Worm (Caenorhabditis elegans) whole organism, late embryonic: Measurements from ENCODE around the gene T28A11.13.

Experiments used
- C38D4.7 ChIP-seq: fragments of 200-800 bp; sonication (Bioruptor generic); optimal IDR thresholded peaks from 2 replicates; lab custom pipeline; 2018; ENCODE audit warnings: mild to moderate bottlenecking, missing genetic modification characterization, moderate library complexity, missing compliant biosample characterization
- F13H6.1 ChIP-seq: sonication (generic microtip); optimal IDR thresholded peaks from 2 replicates; lab custom pipeline; 2016; ENCODE audit warnings: missing genetic modification characterization, missing compliant biosample characterization
- ama-1 ChIP-seq: fragments of 150-350 bp; optimal IDR thresholded peaks from 2 replicates; lab custom pipeline; 2014
- hlh-6 ChIP-seq: sonication (generic microtip); optimal IDR thresholded peaks from 2 replicates; lab custom pipeline; 2016; ENCODE audit warnings: missing genotype, missing genetic modification characterization, missing compliant biosample characterization
- nhr-11 ChIP-seq: fragments of 150-350 bp; optimal IDR thresholded peaks from 2 replicates; lab custom pipeline; 2014; ENCODE audit warnings: missing biosample characterization, missing genetic modification characterization
- pha-2 ChIP-seq: sonication (generic microtip); optimal IDR thresholded peaks from 2 replicates; lab custom pipeline; 2017; ENCODE audit warnings: mild to moderate bottlenecking, missing genetic modification characterization, missing compliant biosample characterization
- pha-4 ChIP-seq: fragments of 150-350 bp; optimal IDR thresholded peaks from 2 replicates; lab custom pipeline; 2018; ENCODE audit warnings: missing biosample characterization, missing genetic modification reagents, missing genetic modification characterization
- ref-2 ChIP-seq: sonication (generic microtip); optimal IDR thresholded peaks from 2 replicates; lab custom pipeline; 2016; ENCODE audit warnings: missing genetic modification characterization, missing compliant biosample characterization
- sdc-2 ChIP-seq: sonication (generic microtip); optimal IDR thresholded peaks from 2 replicates; lab custom pipeline; 2016; ENCODE audit warnings: missing genotype, missing genetic modification characterization, missing compliant biosample characterization

DNA sequence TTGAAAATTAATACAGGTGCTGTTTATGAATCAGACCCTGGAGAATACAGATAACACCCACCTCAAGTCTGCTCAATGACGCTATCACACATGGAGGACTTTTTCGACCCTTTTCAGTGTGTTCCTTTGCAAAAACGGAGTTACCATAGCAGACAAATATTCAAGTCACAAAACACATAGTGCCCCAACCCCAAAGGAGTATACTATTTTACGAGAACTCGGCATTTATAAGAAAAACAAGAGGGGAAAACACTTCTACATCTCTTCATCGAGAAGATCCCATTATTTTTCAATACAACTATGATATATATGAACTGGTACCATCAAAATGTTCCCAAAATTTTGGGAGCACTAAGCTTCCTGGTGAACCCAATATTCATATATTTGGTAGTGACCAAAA, 5.3 kb downstream of the T28A11.13 start, which contains the start of gene srj-7:
- no peak for TF ChIP-seq nhr-11 (tag; lab: Kevin White, UChicago)
- TF ChIP-seq ref-2 (tag; lab: Kevin White, UChicago), result no peak
- TF ChIP-seq pha-4 (tag; lab: Kevin White, UChicago), result no peak
- no peak for TF ChIP-seq F13H6.1 (tag; lab: Kevin White, UChicago)
- TF ChIP-seq hlh-6 (tag; lab: Kevin White, UChicago), result no peak
- no peak for TF ChIP-seq ama-1 (lab: Kevin White, UChicago)
- no peak for TF ChIP-seq C38D4.7 (GFP tag; lab: Kevin White, UChicago)
- no peak for TF ChIP-seq pha-2 (tag; lab: Kevin White, UChicago)
- TF ChIP-seq sdc-2 (tag; lab: Kevin White, UChicago), result no peak
